Worm (Caenorhabditis elegans) whole organism, midembryonic: ENCODE data around the gene taf-3.

Experiments
- T22C8.4 ChIP-seq: fragments of 200-800 bp; sonication (Bioruptor generic); IDR thresholded peaks from 2 replicates; pipeline ENCODE4 v1.3.6; 2022; ENCODE audit warnings: missing genetic modification characterization, missing compliant biosample characterization
- cog-1 ChIP-seq: sonication (generic microtip); optimal IDR thresholded peaks from 2 replicates; lab custom pipeline; 2016; ENCODE audit warnings: missing genetic modification characterization, missing compliant biosample characterization
- flt-1 ChIP-seq: fragments of 200-800 bp; sonication (Bioruptor generic); IDR thresholded peaks from 2 replicates; pipeline ENCODE4 v1.3.6; 2022; ENCODE audit warnings: missing genetic modification characterization, missing compliant biosample characterization
- med-1 ChIP-seq: sonication (generic microtip); optimal IDR thresholded peaks from 2 replicates; lab custom pipeline; 2017; ENCODE audit warnings: missing genetic modification characterization, mild to moderate bottlenecking, missing compliant biosample characterization, antibody characterized with exemption, missing genetic modification reagents; ENCODE audit not compliant: insufficient read depth
- tab-1 ChIP-seq: fragments of 200-800 bp; sonication (Bioruptor generic); IDR thresholded peaks from 2 replicates; pipeline ENCODE4 v1.3.6; 2022; ENCODE audit warnings: missing genetic modification characterization, missing compliant biosample characterization
- ztf-23 ChIP-seq: fragments of 200-800 bp; sonication (Bioruptor generic); IDR thresholded peaks from 2 replicates; pipeline ENCODE4 v1.3.6; 2022; ENCODE audit warnings: missing genetic modification reagents, missing genetic modification characterization, missing compliant biosample characterization
- ztf-29 ChIP-seq: fragments of 200-800 bp; sonication (Bioruptor generic); IDR thresholded peaks from 2 replicates; pipeline ENCODE4 v1.3.6; 2022; ENCODE audit warnings: missing genetic modification reagents, missing genetic modification characterization, missing compliant biosample characterization

ce11 chrX:16309705-16310104, 22.5 kb upstream of the taf-3 start:
- TF ChIP-seq tab-1 (no peak), ztf-29 (GFP tag; lab: Robert Waterston, UW) (no peak), flt-1 (GFP tag; lab: Robert Waterston, UW) (no peak), cog-1 (tag; lab: Kevin White, UChicago) (no peak), ztf-23 (GFP tag; lab: Robert Waterston, UW) (no peak), T22C8.4 (0 out of 2 replicates have a peak, but pooled peaks have one; percentile 17), med-1 (GFP tag; lab: Kevin White, UChicago) (no peak)
